Worm (Caenorhabditis elegans): ENCODE measurements around the gene F31D4.2.

DNA sequence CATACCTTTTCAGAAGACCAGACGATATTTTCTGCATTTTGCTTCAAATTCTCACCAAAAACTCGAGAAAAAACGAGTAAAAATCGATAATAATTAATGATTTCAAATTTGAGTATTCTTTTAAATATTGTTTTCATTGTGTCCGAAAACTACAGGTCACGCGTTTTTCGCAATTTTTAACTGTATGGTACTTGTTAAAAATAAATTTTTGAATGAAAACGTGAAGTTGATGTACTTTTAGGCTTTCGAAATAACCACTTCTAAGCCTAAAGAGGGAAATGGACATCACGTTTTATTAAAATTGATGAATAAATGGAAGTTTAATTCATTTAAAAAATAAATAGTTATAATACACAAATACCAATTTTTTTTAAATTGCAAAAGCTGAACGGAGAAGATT lies 42.4 kb downstream of the F31D4.2 start, which contains the start of gene Y44A6D.5:
- TF ChIP-seq ceh-16 (tag; optimal IDR thresholded peaks at IDR 0.05) (no peak), ama-1 (optimal IDR thresholded peaks at IDR 0.05) (no peak), lin-39 (tag; optimal IDR thresholded peaks at IDR 0.05) (no peak), pqm-1 (tag; optimal IDR thresholded peaks at IDR 0.05) (no peak), R02D3.7 (tag; optimal IDR thresholded peaks at IDR 0.05) (no peak)

Data from whole organism, L3 larva.